Worm (Caenorhabditis elegans): Measurements from ENCODE around the gene C49C8.5.

ce11 chrIV:8668635-8669034 lies 15.2 kb upstream of the C49C8.5 start, which contains the start of gene cdh-5:
- TF ChIP-seq ztf-29 (GFP tag; IDR thresholded peaks at IDR 0.05) (no peak), klf-2 (GFP tag; conservative IDR thresholded peaks at IDR 0.05) (no peak), ztf-23 (GFP tag; IDR thresholded peaks at IDR 0.05) (no peak)

Measured in whole organism, midembryonic.